Worm (Caenorhabditis elegans): ENCODE measurements around the gene R10D12.10.

Gene R10D12.10

ce11 chrV:13981677-13982076, 23.5 kb upstream of the R10D12.10 start:
- TF ChIP-seq lsy-12 (tag; optimal IDR thresholded peaks at IDR 0.05), result no peak
- no peak for TF ChIP-seq ceh-9 (tag; optimal IDR thresholded peaks at IDR 0.05)
- no peak for TF ChIP-seq nhr-12 (tag; optimal IDR thresholded peaks at IDR 0.05)
- no peak for TF ChIP-seq zag-1 (tag; optimal IDR thresholded peaks at IDR 0.05)
- TF ChIP-seq pha-4 (tag; optimal IDR thresholded peaks at IDR 0.05), result no peak
- no peak for TF ChIP-seq elt-2 (tag; optimal IDR thresholded peaks at IDR 0.05)
- no peak for TF ChIP-seq nfya-1 (tag; optimal IDR thresholded peaks at IDR 0.05; ENCODE audit: insufficient read depth)
- no peak for TF ChIP-seq nhr-76 (tag; optimal IDR thresholded peaks at IDR 0.05)

ce11 chrV:13980807-13981206, 22.7 kb upstream of the R10D12.10 start, which contains the start of gene eol-1:
Gene eol-1 (minus strand): TSS chrV:13980907.
- TF ChIP-seq ztf-11 (tag; optimal IDR thresholded peaks at IDR 0.05), result no peak
- no peak for TF ChIP-seq aly-2 (tag; optimal IDR thresholded peaks at IDR 0.05)
- TF ChIP-seq nhr-12 (tag; optimal IDR thresholded peaks at IDR 0.05), result no peak
- TF ChIP-seq zag-1 (tag; optimal IDR thresholded peaks at IDR 0.05), result no peak
- no peak for TF ChIP-seq pha-4 (tag; optimal IDR thresholded peaks at IDR 0.05)
- no peak for TF ChIP-seq nhr-28 (tag; optimal IDR thresholded peaks at IDR 0.05)
- TF ChIP-seq ceh-82 (tag; optimal IDR thresholded peaks at IDR 0.05), result no peak
- no peak for TF ChIP-seq lin-15B (tag; optimal IDR thresholded peaks at IDR 0.05)
- TF ChIP-seq nhr-23 (tag; optimal IDR thresholded peaks at IDR 0.05), result no peak
- no peak for TF ChIP-seq unc-62 (GFP tag; optimal IDR thresholded peaks at IDR 0.05)
- no peak for TF ChIP-seq egl-5 (tag; optimal IDR thresholded peaks at IDR 0.05)
- TF ChIP-seq nhr-237 (tag; optimal IDR thresholded peaks at IDR 0.05), result no peak
- TF ChIP-seq fkh-10 (GFP tag; optimal IDR thresholded peaks at IDR 0.05), result no peak
- TF ChIP-seq lsy-12 (tag; optimal IDR thresholded peaks at IDR 0.05), result no peak
- no peak for TF ChIP-seq elt-2 (tag; optimal IDR thresholded peaks at IDR 0.05)
- TF ChIP-seq ceh-16 (tag; optimal IDR thresholded peaks at IDR 0.05), result no peak
- no peak for TF ChIP-seq nhr-76 (tag; optimal IDR thresholded peaks at IDR 0.05)
- TF ChIP-seq tbx-2 (tag; optimal IDR thresholded peaks at IDR 0.05), result no peak
- no peak for TF ChIP-seq unc-39 (tag; optimal IDR thresholded peaks at IDR 0.05)

- TF ChIP-seq nhr-25 (tag; optimal IDR thresholded peaks at IDR 0.05), result peak; percentile 75
- peak; percentile 67 for TF ChIP-seq elt-1 (tag; optimal IDR thresholded peaks at IDR 0.05)
- no peak for TF ChIP-seq ceh-16 (tag; optimal IDR thresholded peaks at IDR 0.05)
Observed at ce11 chrV:13963279-13963976, 5.3 kb upstream of the R10D12.10 start, which contains the start of gene sao-1. Gene sao-1 (plus strand): TSS chrV:13963926.

DNA sequence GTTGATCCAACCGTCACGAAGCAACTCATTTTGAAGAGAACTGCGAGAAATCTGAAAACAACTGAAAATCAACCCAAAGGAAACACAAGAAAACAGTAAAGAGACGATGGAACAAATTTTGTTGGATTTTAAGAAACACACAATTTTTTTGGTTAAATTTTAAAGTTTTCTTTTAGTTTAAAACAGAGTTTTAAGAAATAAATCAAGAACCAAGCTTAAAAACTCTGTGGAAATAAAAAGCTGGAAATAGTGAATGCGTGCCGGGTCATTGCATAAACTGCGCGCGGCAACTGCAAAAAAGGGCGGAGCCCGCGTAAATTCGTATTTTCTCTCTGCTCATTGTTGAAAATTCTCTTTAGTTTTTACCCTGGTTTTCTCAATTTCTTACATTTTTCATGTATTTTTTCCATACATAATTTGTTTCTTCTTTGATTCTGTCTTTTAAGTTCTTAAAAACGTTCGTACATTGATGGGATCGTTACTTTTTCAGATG, 3.8 kb upstream of the R10D12.10 start, which contains the start of the genes algn-13 and R10D12.13:
Gene algn-13, minus strand, starts transcription at position 51 of the 493 bp plus-strand sequence.
Gene R10D12.13, plus strand, starts transcription at position 491 of the 493 bp plus-strand sequence.
- TF ChIP-seq mml-1 (tag; optimal IDR thresholded peaks at IDR 0.05) (no peak), nhr-23 (tag; optimal IDR thresholded peaks at IDR 0.05) (peak; percentile 19), fkh-2 (tag; optimal IDR thresholded peaks at IDR 0.05) (no peak), fos-1 (tag; optimal IDR thresholded peaks at IDR 0.05) (no peak), elt-3 (tag; optimal IDR thresholded peaks at IDR 0.05) (no peak), elt-1 (tag; optimal IDR thresholded peaks at IDR 0.05) (no peak), mdl-1 (tag; optimal IDR thresholded peaks at IDR 0.05) (no peak), tbx-2 (tag; optimal IDR thresholded peaks at IDR 0.05) (no peak), ztf-11 (tag; optimal IDR thresholded peaks at IDR 0.05) (no peak), ceh-82 (tag; optimal IDR thresholded peaks at IDR 0.05) (no peak), ceh-9 (tag; optimal IDR thresholded peaks at IDR 0.05) (no peak), nhr-43 (tag; optimal IDR thresholded peaks at IDR 0.05; ENCODE audit: poor library complexity, severe bottlenecking) (peak; percentile 76), ceh-28 (tag; optimal IDR thresholded peaks at IDR 0.05) (no peak), zag-1 (tag; optimal IDR thresholded peaks at IDR 0.05) (no peak), nfya-1 (tag; optimal IDR thresholded peaks at IDR 0.05; ENCODE audit: insufficient read depth) (peak; percentile 54), lin-15B (tag; optimal IDR thresholded peaks at IDR 0.05) (peak; percentile 35), hmg-11 (tag; optimal IDR thresholded peaks at IDR 0.05) (peak; percentile 91), sea-2 (GFP tag; optimal IDR thresholded peaks at IDR 0.05) (no peak), unc-62 (GFP tag; optimal IDR thresholded peaks at IDR 0.05) (no peak), snpc-4 (tag; optimal IDR thresholded peaks at IDR 0.05) (peak; percentile 72), lsy-12 (tag; optimal IDR thresholded peaks at IDR 0.05) (no peak), jun-1 (tag; optimal IDR thresholded peaks at IDR 0.05) (no peak), nhr-67 (tag; optimal IDR thresholded peaks at IDR 0.05) (no peak), elt-2 (tag; optimal IDR thresholded peaks at IDR 0.05) (peak; percentile 41), unc-39 (tag; optimal IDR thresholded peaks at IDR 0.05) (no peak), nhr-77 (tag; optimal IDR thresholded peaks at IDR 0.05) (no peak), R02D3.7 (tag; optimal IDR thresholded peaks at IDR 0.05) (peak; percentile 46), aly-2 (tag; optimal IDR thresholded peaks at IDR 0.05) (no peak), daf-12 (tag; optimal IDR thresholded peaks at IDR 0.05) (no peak), skn-1 (tag; optimal IDR thresholded peaks at IDR 0.05) (peak; percentile 27), pqm-1 (tag; optimal IDR thresholded peaks at IDR 0.05) (no peak), nhr-11 (tag; optimal IDR thresholded peaks at IDR 0.05) (no peak), ztf-4 (tag; optimal IDR thresholded peaks at IDR 0.05) (no peak), ama-1 (optimal IDR thresholded peaks at IDR 0.05) (no peak), fkh-10 (GFP tag; optimal IDR thresholded peaks at IDR 0.05) (no peak), ZK546.5 (tag; optimal IDR thresholded peaks at IDR 0.05) (no peak), nhr-12 (tag; optimal IDR thresholded peaks at IDR 0.05) (no peak), pha-4 (tag; optimal IDR thresholded peaks at IDR 0.05) (peak; percentile 44)
